Worm (Caenorhabditis elegans): Measurements from ENCODE around the gene str-30.
A peak's percentile ranks its signal among the peaks of the same experiment; 100 is the strongest.

str-30 gene

DNA sequence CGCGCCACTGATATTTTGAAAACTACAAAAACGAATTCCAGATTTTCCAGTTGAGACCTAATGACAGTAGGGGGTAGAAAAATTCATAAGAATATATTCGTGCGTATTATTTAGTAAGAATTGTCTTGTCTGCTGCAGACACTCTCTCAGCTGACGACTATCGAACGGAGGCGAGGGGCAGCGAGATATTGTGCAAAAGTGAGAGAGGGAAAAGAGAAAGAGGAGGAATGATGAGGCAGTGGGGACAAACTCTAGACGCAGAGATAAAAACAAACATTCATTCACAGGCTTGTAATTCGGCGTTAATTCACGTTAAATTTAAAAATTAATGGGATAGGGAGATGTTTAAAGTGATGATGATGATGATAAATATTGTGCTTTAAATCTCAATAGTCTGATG is 32.0 kb downstream of the str-30 start, which contains the start of gene gid-7 (continued):
- TF ChIP-seq unc-98 (GFP tag; IDR thresholded peaks at IDR 0.05) (no peak), aha-1 (tag; optimal IDR thresholded peaks at IDR 0.05) (no peak), mep-1 (tag; optimal IDR thresholded peaks at IDR 0.05) (peak; percentile 66), C16A3.4 (tag; optimal IDR thresholded peaks at IDR 0.05) (no peak), ceh-63 (GFP tag; optimal IDR thresholded peaks at IDR 0.05) (no peak), irx-1 (tag; optimal IDR thresholded peaks at IDR 0.05) (peak; percentile 8)

DNA sequence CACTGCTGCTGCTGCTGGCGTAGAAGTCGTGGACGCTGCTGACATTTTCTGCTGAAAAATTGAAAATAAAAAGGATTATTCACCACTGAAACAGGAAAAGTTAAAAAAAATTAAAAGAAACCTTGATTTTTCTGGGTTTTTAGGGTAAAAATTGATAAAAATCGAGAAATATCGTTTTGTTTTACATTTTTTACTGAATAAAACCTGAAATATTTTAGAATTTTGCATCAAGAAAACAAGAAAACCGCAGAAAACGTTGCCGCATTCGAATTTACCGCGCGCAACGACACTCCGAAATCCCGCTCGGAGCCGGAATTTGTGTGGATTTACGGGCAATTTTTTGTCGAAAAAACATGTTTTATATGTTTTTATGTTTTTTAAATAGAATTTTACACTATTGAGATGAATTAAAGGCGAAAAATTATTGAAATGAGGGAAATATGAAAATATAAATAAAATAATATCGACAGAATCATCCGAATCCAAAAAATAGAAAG is 34.6 kb downstream of the str-30 start, which contains the start of gene chk-1:
Gene chk-1 (minus strand): TSS at position 51 of the 497 bp plus-strand sequence.
- peak; percentile 76 for TF ChIP-seq nhr-47 (tag; optimal IDR thresholded peaks at IDR 0.05)
- peak; percentile 26 for TF ChIP-seq unc-86 (tag; optimal IDR thresholded peaks at IDR 0.05)
- peak; percentile 67 for TF ChIP-seq C16A3.4 (tag; optimal IDR thresholded peaks at IDR 0.05)
- TF ChIP-seq isw-1 (GFP tag; IDR thresholded peaks at IDR 0.05) = peak; percentile 25
- no peak for TF ChIP-seq ama-1 (optimal IDR thresholded peaks at IDR 0.05)
- peak; percentile 86 for TF ChIP-seq lin-14 (GFP tag; optimal IDR thresholded peaks at IDR 0.05)
- TF ChIP-seq elt-3 (tag; optimal IDR thresholded peaks at IDR 0.05) = peak in 3 of 6 experiments; percentile 15 to 70 (median 28)
- peak; percentile 92 to 96 (median 94) for TF ChIP-seq dpl-1 (GFP tag; optimal IDR thresholded peaks at IDR 0.05)
- TF ChIP-seq unc-62 (GFP tag; optimal IDR thresholded peaks at IDR 0.05) = no peak
- TF ChIP-seq mab-9 (GFP tag; IDR thresholded peaks at IDR 0.05) = no peak
- TF ChIP-seq sptf-1 (tag; optimal IDR thresholded peaks at IDR 0.05) = no peak
- TF ChIP-seq aha-1 (tag; optimal IDR thresholded peaks at IDR 0.05) = no peak
- peak; percentile 67 for TF ChIP-seq xbp-1 (tag; optimal IDR thresholded peaks at IDR 0.05)
- TF ChIP-seq aly-2 (tag; optimal IDR thresholded peaks at IDR 0.05) = peak; percentile 4
- peak; percentile 21 for TF ChIP-seq irx-1 (tag; optimal IDR thresholded peaks at IDR 0.05)
- TF ChIP-seq lin-35 (GFP tag; optimal IDR thresholded peaks at IDR 0.05) = peak; percentile 91 to 96
- peak; percentile 82 for TF ChIP-seq rnt-1 (tag; optimal IDR thresholded peaks at IDR 0.05)
- TF ChIP-seq elt-2 (tag; optimal IDR thresholded peaks at IDR 0.05) = no peak
- TF ChIP-seq zip-4 (GFP tag; optimal IDR thresholded peaks at IDR 0.05) = no peak
- TF ChIP-seq mdl-1 (tag; optimal IDR thresholded peaks at IDR 0.05) = peak in 1 of 2 experiments; percentile 60
- TF ChIP-seq tbx-2 (tag; optimal IDR thresholded peaks at IDR 0.05) = peak; percentile 60
- no peak for TF ChIP-seq Y116A8C.19 (tag; optimal IDR thresholded peaks at IDR 0.05; ENCODE audit: borderline replicate concordance)
- TF ChIP-seq ceh-8 (GFP tag; optimal IDR thresholded peaks at IDR 0.05) = peak; percentile 16
- peak; percentile 69 for TF ChIP-seq fkh-8 (tag; optimal IDR thresholded peaks at IDR 0.05)
- peak; percentile 46 for TF ChIP-seq egl-13 (tag; optimal IDR thresholded peaks at IDR 0.05)
- peak; percentile 77 for TF ChIP-seq nhr-85 (tag)
- no peak for TF ChIP-seq ceh-63 (GFP tag; optimal IDR thresholded peaks at IDR 0.05)
- peak; percentile 72 for TF ChIP-seq lin-15B (tag; optimal IDR thresholded peaks at IDR 0.05)
- peak; percentile 32 for TF ChIP-seq lin-13 (GFP tag; optimal IDR thresholded peaks at IDR 0.05)
- peak; percentile 77 for TF ChIP-seq nhr-71 (tag; optimal IDR thresholded peaks at IDR 0.05)
- peak; percentile 12 for TF ChIP-seq fkh-10 (GFP tag; optimal IDR thresholded peaks at IDR 0.05)
- peak; percentile 61 for TF ChIP-seq blmp-1 (tag; optimal IDR thresholded peaks at IDR 0.05)
- peak; percentile 76 for TF ChIP-seq snu-23 (GFP tag; optimal IDR thresholded peaks at IDR 0.05)
- TF ChIP-seq efl-1 (optimal IDR thresholded peaks at IDR 0.05) = peak; percentile 61 to 94
- peak; percentile 94 to 99 for TF ChIP-seq efl-1 (GFP tag; optimal IDR thresholded peaks at IDR 0.05 in 1 of 2)
- no peak for TF ChIP-seq pag-3 (tag; optimal IDR thresholded peaks at IDR 0.05; ENCODE audit: borderline replicate concordance, insufficient read depth)
- TF ChIP-seq ceh-90 (tag; optimal IDR thresholded peaks at IDR 0.05) = no peak
- peak; percentile 55 to 59 (median 57) for TF ChIP-seq ceh-82 (tag; optimal IDR thresholded peaks at IDR 0.05)
- TF ChIP-seq swsn-7 (tag; optimal IDR thresholded peaks at IDR 0.05) = peak; percentile 71
- peak; percentile 47 for TF ChIP-seq unc-130 (tag; optimal IDR thresholded peaks at IDR 0.05)
- TF ChIP-seq sox-4 (tag; optimal IDR thresholded peaks at IDR 0.05) = no peak
- peak; percentile 60 for TF ChIP-seq nhr-19 (GFP tag; conservative IDR thresholded peaks at IDR 0.05)
- TF ChIP-seq jun-1 (tag; optimal IDR thresholded peaks at IDR 0.05) = peak; percentile 6
- TF ChIP-seq skn-1 (tag; optimal IDR thresholded peaks at IDR 0.05) = peak; percentile 88
- TF ChIP-seq hlh-17 (GFP tag; optimal IDR thresholded peaks at IDR 0.05; ENCODE audit: borderline replicate concordance) = no peak
- TF ChIP-seq nhr-12 (tag; optimal IDR thresholded peaks at IDR 0.05) = no peak
- peak; percentile 40 for TF ChIP-seq lin-39 (tag; optimal IDR thresholded peaks at IDR 0.05)
- TF ChIP-seq ceh-88 (GFP tag; IDR thresholded peaks at IDR 0.05) = no peak
